Worm (Caenorhabditis elegans) whole organism, L4 larva: ENCODE measurements around the gene lim-6.

ENCODE experiments used
- ceh-82 ChIP-seq: sonication (generic microtip); optimal IDR thresholded peaks from 2 replicates; lab custom pipeline; 2017; ENCODE audit warnings: missing biosample characterization, missing genetic modification characterization
- lin-13 ChIP-seq: fragments of 150-350 bp; optimal IDR thresholded peaks from 2 replicates; lab custom pipeline; 2014; ENCODE audit warnings: missing biosample characterization, missing genetic modification reagents, missing genetic modification characterization
- lin-39 ChIP-seq: fragments of 150-350 bp; optimal IDR thresholded peaks from 2 replicates; lab custom pipeline; 2014; ENCODE audit warnings: missing biosample characterization, missing genetic modification reagents, missing genetic modification characterization
- nhr-42 ChIP-seq: fragments of 200-800 bp; sonication (Bioruptor generic); IDR thresholded peaks from 2 replicates; pipeline ENCODE4 v1.3.6; 2022; ENCODE audit warnings: missing genetic modification characterization, missing compliant biosample characterization
- zag-1 ChIP-seq: fragments of 150-350 bp; optimal IDR thresholded peaks from 2 replicates; lab custom pipeline; 2014; ENCODE audit warnings: missing biosample characterization, missing genetic modification characterization

ce11 chrX:1072152-1072551 is at the start of gene lim-6:
- TF ChIP-seq lin-39 (tag; lab: Kevin White, UChicago) (no peak), lin-13 (no peak), nhr-42 (no peak), zag-1 (tag; lab: Kevin White, UChicago) (no peak), ceh-82 (tag; lab: Kevin White, UChicago) (no peak)
